Fruit fly (Drosophila melanogaster) whole organism, larva: ENCODE results near the gene CG13605.

ENCODE experiments used
- noc ChIP-seq: fragments of 200-800 bp; sonication (Bioruptor generic); optimal IDR thresholded peaks from 3 replicates; lab custom pipeline; 2019; ENCODE audit warnings: missing biosample characterization, mild to moderate bottlenecking, missing genetic modification characterization, moderate library complexity

CG13605 gene

dm6 chr3R:24112320-24113069, at the start of gene CG13605:
CG13605 (minus strand) TSS chr3R:24112389.
- TF ChIP-seq noc (tag; lab: Kevin White, UChicago) = peak; percentile 67

dm6 chr3R:24161173-24161811, 49.1 kb upstream of the CG13605 start, which contains the start of the genes Myo95E and TBC1d7:
Myo95E (minus strand) TSS chr3R:24161498.
TBC1d7 (plus strand) TSS chr3R:24161727.
- TF ChIP-seq noc (tag; lab: Kevin White, UChicago) = peak; percentile 79

- TF ChIP-seq noc (tag; lab: Kevin White, UChicago) = peak; percentile 99
Measured at dm6 chr3R:24151924-24152809, 40.0 kb upstream of the CG13605 start, which contains the start of the genes p38a and CG6178. p38a (minus strand) TSS chr3R:24152321. CG6178 (plus strand) TSS chr3R:24152347.

dm6 chr3R:24150103-24150502, 37.9 kb upstream of the CG13605 start, which contains the start of gene p38c:
p38c (minus strand) TSS chr3R:24150203.
- TF ChIP-seq noc (tag; lab: Kevin White, UChicago) = no peak

- TF ChIP-seq noc (tag; lab: Kevin White, UChicago) = peak; percentile 21
Measured at dm6 chr3R:24148838-24149237, 36.6 kb upstream of the CG13605 start, which contains the start of gene Slimp. Slimp (minus strand) TSS chr3R:24148967.

dm6 chr3R:24144542-24144941, 32.4 kb upstream of the CG13605 start:
- TF ChIP-seq noc (tag; lab: Kevin White, UChicago) = no peak

- no peak for TF ChIP-seq noc (tag; lab: Kevin White, UChicago)
Measured at dm6 chr3R:24143779-24144178, 31.6 kb upstream of the CG13605 start.

dm6 chr3R:24143372-24143771, 31.2 kb upstream of the CG13605 start:
- no peak for TF ChIP-seq noc (tag; lab: Kevin White, UChicago)

- no peak for TF ChIP-seq noc (tag; lab: Kevin White, UChicago)
Measured at dm6 chr3R:24142971-24143370, 30.8 kb upstream of the CG13605 start.

- peak; percentile 81 for TF ChIP-seq noc (tag; lab: Kevin White, UChicago)
Measured at dm6 chr3R:24141013-24141592, 28.9 kb upstream of the CG13605 start, which contains the start of gene Kal1. Kal1 (plus strand) TSS chr3R:24141395.

- no peak for TF ChIP-seq noc (tag; lab: Kevin White, UChicago)
Measured at dm6 chr3R:24139646-24140130, 27.5 kb upstream of the CG13605 start.

- TF ChIP-seq noc (tag; lab: Kevin White, UChicago) = peak; percentile 85
Measured at dm6 chr3R:24138478-24139455, 26.6 kb upstream of the CG13605 start.

dm6 chr3R:24137311-24137945, 25.2 kb upstream of the CG13605 start, which contains the start of gene Npc2f:
Npc2f (plus strand) TSS chr3R:24137895.
- TF ChIP-seq noc (tag; lab: Kevin White, UChicago) = peak; percentile 94
